Fruit fly (Drosophila melanogaster): ENCODE data around the gene CG43783.

CG43783 gene

DNA sequence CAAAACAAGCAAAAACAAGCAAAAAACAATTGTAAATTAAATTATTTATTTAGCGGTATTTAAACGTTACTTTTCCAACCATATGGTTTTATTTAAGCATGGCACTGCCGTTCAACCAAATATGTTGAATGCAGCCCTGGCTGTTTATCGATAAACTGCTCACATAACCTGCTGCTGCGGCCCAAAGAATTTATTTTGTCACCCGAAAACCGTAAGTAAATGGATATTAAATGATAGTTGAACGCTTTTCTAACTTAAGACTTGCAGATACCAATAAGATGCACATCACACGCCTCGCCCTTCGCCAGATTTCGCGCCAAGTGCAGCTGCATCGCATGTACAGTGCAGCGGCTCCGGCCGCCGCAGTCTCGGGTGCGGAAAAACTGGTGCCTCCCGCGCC lies 2.6 kb upstream of the CG43783 start, which contains the start of gene mRpL12 (continued):
- no peak for TF ChIP-seq luna (GFP tag; optimal IDR thresholded peaks at IDR 0.05)
- TF ChIP-seq slbo (GFP tag; IDR thresholded peaks at IDR 0.05), result 0 out of 2 replicates have a peak, but pooled peaks have one; percentile 25
- TF ChIP-seq CG34224 (GFP tag; IDR thresholded peaks at IDR 0.05; ENCODE audit: partially characterized antibody), result peak; percentile 50; the same call in 1 of the 3 replicates
- TF ChIP-seq CG10543 (GFP tag; optimal IDR thresholded peaks at IDR 0.05), result no peak
- peak; percentile 83 for TF ChIP-seq trem (tag; optimal IDR thresholded peaks at IDR 0.05)
- TF ChIP-seq Stat92E (GFP tag; optimal IDR thresholded peaks at IDR 0.05), result no peak
- peak; percentile 52 for TF ChIP-seq CG3995 (GFP tag; optimal IDR thresholded peaks at IDR 0.05)

DNA sequence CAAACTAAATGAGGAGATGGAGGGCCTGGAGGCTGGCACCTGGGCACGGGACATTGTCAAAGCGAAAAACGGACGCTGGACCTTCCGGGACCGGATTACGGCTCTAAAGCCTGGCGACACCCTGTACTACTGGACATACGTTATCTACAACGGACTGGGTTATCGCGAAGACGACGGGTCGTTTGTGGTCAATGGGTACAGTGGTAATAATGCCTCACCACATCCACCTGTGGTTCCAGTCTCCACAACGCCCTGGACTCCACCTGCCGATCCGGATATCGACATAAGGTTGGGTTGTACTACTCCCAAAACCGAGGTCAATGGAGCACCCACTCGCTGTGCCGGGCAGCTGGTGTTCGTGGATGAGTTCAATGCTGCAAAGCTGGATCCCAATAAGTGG lies 1.1 kb upstream of the CG43783 start:
- no peak for TF ChIP-seq bigmax (GFP tag; optimal IDR thresholded peaks at IDR 0.05)
- no peak for TF ChIP-seq stc (GFP tag; IDR thresholded peaks at IDR 0.05)
- TF ChIP-seq CG18764 (GFP tag; optimal IDR thresholded peaks at IDR 0.05), result no peak
- no peak for TF ChIP-seq ap (GFP tag; IDR thresholded peaks at IDR 0.05)
- no peak for TF ChIP-seq Taf1 (GFP tag; IDR thresholded peaks at IDR 0.05)

DNA sequence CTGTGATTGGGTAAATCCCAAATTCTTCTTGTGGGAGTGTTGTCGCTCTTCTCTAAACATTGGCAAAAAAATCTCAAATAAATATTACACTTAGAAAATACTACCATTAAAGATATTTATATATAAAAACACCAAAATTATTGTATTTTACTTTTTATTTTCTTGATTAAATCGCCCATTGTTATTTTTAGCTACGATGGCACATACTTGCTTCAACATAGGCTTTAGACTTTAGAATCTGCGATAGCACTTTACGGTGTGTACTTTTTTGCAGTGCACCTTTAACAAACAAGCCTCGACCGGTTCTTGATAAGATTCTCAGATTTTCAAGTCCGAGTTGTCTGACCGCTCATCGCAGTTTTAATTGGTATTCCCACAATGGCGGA lies 569 bp upstream of the CG43783 start, which contains the start of gene GNBP3:
TSS of gene GNBP3 (plus strand) at position 374 of the 386 bp plus-strand sequence.
- TF ChIP-seq zf30C (GFP tag; optimal IDR thresholded peaks at IDR 0.05) (peak; percentile 88), CG14710 (tag; optimal IDR thresholded peaks at IDR 0.05) (peak; percentile 48), CG6765 (GFP tag; optimal IDR thresholded peaks at IDR 0.05) (peak; percentile 2), klu (GFP tag; IDR thresholded peaks at IDR 0.05) (peak; percentile 36; the same call in 1 of the 2 replicates), dmrt11E (tag; optimal IDR thresholded peaks at IDR 0.05) (peak; percentile 59), yki (optimal IDR thresholded peaks at IDR 0.05) (no peak), Blimp-1 (GFP tag; optimal IDR thresholded peaks at IDR 0.05) (peak; percentile 75), Ptx1 (GFP tag; IDR thresholded peaks at IDR 0.05) (peak; percentile 48), CG11695 (GFP tag; IDR thresholded peaks at IDR 0.05) (peak; percentile 65; the same call in 2 of the 3 replicates), Vsx1 (GFP tag; optimal IDR thresholded peaks at IDR 0.05) (peak; percentile 41), CG34376 (GFP tag; optimal IDR thresholded peaks at IDR 0.05) (peak; percentile 80), trem (tag; optimal IDR thresholded peaks at IDR 0.05) (peak; percentile 26), CG3995 (GFP tag; optimal IDR thresholded peaks at IDR 0.05) (peak; percentile 25), Med (GFP tag) (peak; percentile 78), Fer2 (tag; optimal IDR thresholded peaks at IDR 0.05) (peak; percentile 34), CG2202 (tag; optimal IDR thresholded peaks at IDR 0.05) (peak; percentile 45), row (GFP tag; IDR thresholded peaks at IDR 0.05) (peak; percentile 58; the same call in 2 of the 3 replicates), vvl (GFP tag; IDR thresholded peaks at IDR 0.05) (peak; percentile 70), CG10565 (GFP tag; optimal IDR thresholded peaks at IDR 0.05) (peak; percentile 51), corto (GFP tag; optimal IDR thresholded peaks at IDR 0.05) (peak; percentile 92), Atf6 (GFP tag; IDR thresholded peaks at IDR 0.05) (peak; percentile 53; the same call in 1 of the 2 replicates), HLH4C (GFP tag; IDR thresholded peaks at IDR 0.05; ENCODE audit: partially characterized antibody) (no peak), cas (GFP tag; IDR thresholded peaks at IDR 0.05) (peak; percentile 19; the same call in 1 of the 2 replicates), CG17328 (GFP tag; IDR thresholded peaks at IDR 0.05) (peak; percentile 47; the same call in 1 of the 2 replicates), caup (GFP tag; optimal IDR thresholded peaks at IDR 0.05; ENCODE audit: severe bottlenecking) (peak; percentile 47), CG8765 (GFP tag; IDR thresholded peaks at IDR 0.05) (no peak), CG4707 (GFP tag; optimal IDR thresholded peaks at IDR 0.05) (no peak), nom (GFP tag; optimal IDR thresholded peaks at IDR 0.05) (peak; percentile 91), CG11085 (GFP tag; IDR thresholded peaks at IDR 0.05) (0 out of 2 replicates have a peak, but pooled peaks have one; percentile 51), CG9932 (GFP tag; IDR thresholded peaks at IDR 0.05) (peak; percentile 57), D (optimal IDR thresholded peaks at IDR 0.05) (no peak), D (GFP tag; optimal IDR thresholded peaks at IDR 0.05) (peak; percentile 21), CG15514 (GFP tag; optimal IDR thresholded peaks at IDR 0.05) (peak; percentile 68), CG18599 (GFP tag; optimal IDR thresholded peaks at IDR 0.05) (peak; percentile 88), Deaf1 (tag; optimal IDR thresholded peaks at IDR 0.05) (peak; percentile 10), sens-2 (GFP tag; IDR thresholded peaks at IDR 0.05) (no peak), zfh2 (GFP tag; optimal IDR thresholded peaks at IDR 0.05) (peak; percentile 19)

All from whole organism, embryonic.